Fruit fly (Drosophila melanogaster) Kc167 (cell line): ENCODE measurements around the gene Mps1.

Experiments
- Myc ChIP-seq: fragments of >200 bp; optimal IDR thresholded peaks from 2 replicates; lab custom pipeline; 2017; ENCODE audit warnings: missing external identifiers
- Sin3A ChIP-seq: fragments of >200 bp; optimal IDR thresholded peaks from 2 replicates; lab custom pipeline; 2018; ENCODE audit warnings: missing external identifiers
- psq ChIP-seq: fragments of >200 bp; optimal IDR thresholded peaks from 2 replicates; lab custom pipeline; 2017; ENCODE audit warnings: missing external identifiers
- ttk ChIP-seq: sonication (Bioruptor generic); optimal IDR thresholded peaks from 2 replicates; lab custom pipeline; 2017; ENCODE audit warnings: missing external identifiers

- TF ChIP-seq Myc (lab: Kevin White, UChicago) (no peak), ttk (lab: Kevin White, UChicago) (no peak), Sin3A (lab: Kevin White, UChicago) (no peak), psq (lab: Kevin White, UChicago) (no peak)
These were observed 4.8 kb upstream of the Mps1 start for dm6 chr3R:17666061-17666796.
